Fruit fly (Drosophila melanogaster): ENCODE results near the gene Vps24.

DNA sequence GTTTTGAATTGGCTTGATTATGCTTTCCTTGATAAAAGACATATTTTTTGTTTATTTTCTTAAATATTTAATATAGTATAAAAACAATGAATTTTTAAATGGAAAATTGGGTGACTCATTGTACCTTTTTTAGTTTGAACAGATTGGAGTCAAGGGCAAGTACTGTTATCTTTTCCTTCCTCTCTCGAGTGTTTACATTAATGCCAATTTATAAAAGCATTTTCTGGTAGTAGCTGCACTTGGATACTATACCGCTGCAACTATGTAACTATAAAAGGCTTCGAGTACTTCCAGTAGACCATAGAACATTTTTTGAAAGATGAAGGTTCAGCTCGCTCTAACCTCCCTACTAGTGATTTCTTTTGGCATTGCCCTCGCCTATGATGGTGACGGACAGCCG, 24.1 kb upstream of the Vps24 start, which contains the start of gene CG14645:
- TF ChIP-seq CG8159 (tag; optimal IDR thresholded peaks at IDR 0.05) (no peak), CG8301 (tag; optimal IDR thresholded peaks at IDR 0.05) (no peak), fd96Ca (GFP tag; IDR thresholded peaks at IDR 0.05) (no peak), CG14655 (GFP tag; optimal IDR thresholded peaks at IDR 0.05) (no peak), CG34367 (tag; optimal IDR thresholded peaks at IDR 0.05) (no peak), Pif1A (GFP tag; optimal IDR thresholded peaks at IDR 0.05) (no peak), CG17806 (tag; optimal IDR thresholded peaks at IDR 0.05) (no peak)

All from whole organism, pupa.